Worm (Caenorhabditis elegans): ENCODE data around the gene pph-6.
A peak's percentile ranks its signal among the peaks of the same experiment; 100 is the strongest.

DNA sequence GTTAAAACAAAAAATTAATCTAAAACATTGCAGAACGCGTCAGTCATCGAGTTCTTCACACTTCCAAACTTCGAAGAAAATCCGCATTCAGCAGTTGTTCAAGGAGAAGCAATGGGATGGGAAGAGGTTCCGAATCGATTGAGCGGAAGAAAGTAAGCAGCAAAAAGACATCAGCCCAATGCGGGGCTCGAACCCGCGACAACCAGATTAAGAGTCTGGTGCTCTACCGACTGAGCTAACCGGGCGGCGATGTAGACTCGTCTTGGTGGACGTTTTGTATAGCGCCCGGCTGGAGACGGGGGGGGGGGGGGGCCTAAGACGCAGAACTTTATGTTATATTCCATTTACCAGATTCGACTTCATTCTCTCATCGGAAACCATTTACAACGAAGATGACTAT lies 34.8 kb upstream of the pph-6 start:
- peak; percentile 65; the same call in 1 of the 2 replicates for TF ChIP-seq ekl-4 (GFP tag; IDR thresholded peaks at IDR 0.05)
- 0 out of 2 replicates have a peak, but pooled peaks have one; percentile 42 for TF ChIP-seq Y56A3A.18 (GFP tag; IDR thresholded peaks at IDR 0.05)
- TF ChIP-seq F22D6.2 (tag; optimal IDR thresholded peaks at IDR 0.05) = no peak
- TF ChIP-seq sea-2 (GFP tag; IDR thresholded peaks at IDR 0.05) = no peak
- TF ChIP-seq F57A8.1 (GFP tag; optimal IDR thresholded peaks at IDR 0.05) = no peak
- peak; percentile 43 for TF ChIP-seq repo-1 (tag; optimal IDR thresholded peaks at IDR 0.05)
- no peak for TF ChIP-seq ets-4 (GFP tag; optimal IDR thresholded peaks at IDR 0.05)
- TF ChIP-seq nhr-90 (tag; optimal IDR thresholded peaks at IDR 0.05) = peak; percentile 7
- TF ChIP-seq ceh-79 (tag; optimal IDR thresholded peaks at IDR 0.05) = no peak

Measured in whole organism, young adult.